Fruit fly (Drosophila melanogaster) whole organism, embryonic: ENCODE results near the gene CG16717.

ENCODE experiments used
- Adf1 ChIP-seq: fragments of 200-800 bp; sonication (Bioruptor generic); IDR thresholded peaks from 2 replicates; pipeline ENCODE4 v1.3.6; 2022; ENCODE audit warnings: missing biosample characterization, missing genetic modification characterization
- Atf-2 ChIP-seq: fragments of 200-800 bp; sonication (Bioruptor generic); optimal IDR thresholded peaks from 2 replicates; lab custom pipeline; 2016; ENCODE audit warnings: missing biosample characterization, missing genetic modification characterization
- CG10543 ChIP-seq: fragments of 200-800 bp; sonication (Bioruptor generic); optimal IDR thresholded peaks from 3 replicates; lab custom pipeline; 2017; ENCODE audit warnings: missing biosample characterization, mild to moderate bottlenecking, missing genetic modification characterization, moderate library complexity
- CG11696 ChIP-seq: fragments of 200-800 bp; sonication (Bioruptor generic); IDR thresholded peaks from 2 replicates; pipeline ENCODE4 v1.3.6; 2022; ENCODE audit warnings: missing biosample characterization, missing genetic modification characterization
- CG12219 ChIP-seq: fragments of 200-800 bp; sonication (Bioruptor generic); optimal IDR thresholded peaks from 3 replicates; lab custom pipeline; 2018; ENCODE audit warnings: missing biosample characterization, mild to moderate bottlenecking, missing genetic modification characterization
- CG12744 ChIP-seq: fragments of 200-800 bp; sonication (Bioruptor generic); optimal IDR thresholded peaks from 2 replicates; lab custom pipeline; 2016; ENCODE audit warnings: missing biosample characterization, missing genetic modification characterization
- CG1602 ChIP-seq: fragments of 200-800 bp; sonication (Bioruptor generic); optimal IDR thresholded peaks from 3 replicates; lab custom pipeline; 2016; ENCODE audit warnings: missing biosample characterization, missing genetic modification characterization
- CG18262 ChIP-seq: fragments of 200-800 bp; optimal IDR thresholded peaks from 3 replicates; lab custom pipeline; 2019; ENCODE audit warnings: missing biosample characterization, mild to moderate bottlenecking, missing genetic modification characterization, moderate library complexity
- CG2678 ChIP-seq: fragments of 200-800 bp; sonication (Bioruptor generic); optimal IDR thresholded peaks from 3 replicates; lab custom pipeline; 2019; ENCODE audit warnings: missing biosample characterization, mild to moderate bottlenecking, missing genetic modification characterization, moderate library complexity
- CG2875 ChIP-seq: fragments of 200-800 bp; sonication (Bioruptor generic); optimal IDR thresholded peaks from 2 replicates; lab custom pipeline; 2017; ENCODE audit warnings: missing biosample characterization, mild to moderate bottlenecking, missing genetic modification characterization, missing genetic modification reagents
- CG32772 ChIP-seq: fragments of 200-800 bp; sonication (Bioruptor generic); IDR thresholded peaks from 2 replicates; pipeline ENCODE4 v1.3.6; 2022; ENCODE audit warnings: missing biosample characterization, missing genetic modification characterization
- CG6791 ChIP-seq: fragments of 200-800 bp; sonication (Bioruptor generic); IDR thresholded peaks from 3 replicates; pipeline ENCODE4 v1.3.6; 2022; ENCODE audit warnings: missing biosample characterization, missing genetic modification characterization; ENCODE audit not compliant: partially characterized antibody
- CG6813 ChIP-seq: fragments of 200-800 bp; sonication (Bioruptor generic); optimal IDR thresholded peaks from 2 replicates; lab custom pipeline; 2017; ENCODE audit warnings: missing biosample characterization, missing genetic modification characterization, mild to moderate bottlenecking, moderate library complexity, missing genetic modification reagents
- CG7963 ChIP-seq: fragments of 200-800 bp; sonication (Bioruptor generic); IDR thresholded peaks from 3 replicates; pipeline ENCODE4 v1.3.6; 2022; ENCODE audit warnings: missing biosample characterization, missing genetic modification characterization; ENCODE audit not compliant: partially characterized antibody
- CG8924 ChIP-seq: fragments of 200-800 bp; optimal IDR thresholded peaks from 3 replicates; lab custom pipeline; 2019; ENCODE audit warnings: missing biosample characterization, mild to moderate bottlenecking, missing genetic modification characterization, moderate library complexity
- CG9727 ChIP-seq: fragments of 200-800 bp; sonication (Bioruptor generic); optimal IDR thresholded peaks from 3 replicates; lab custom pipeline; 2017; ENCODE audit warnings: missing biosample characterization, mild to moderate bottlenecking, missing genetic modification characterization
- CG9797 ChIP-seq: fragments of 200-800 bp; sonication (Bioruptor generic); optimal IDR thresholded peaks from 3 replicates; lab custom pipeline; 2018; ENCODE audit warnings: missing biosample characterization, mild to moderate bottlenecking, missing genetic modification characterization
- Camta ChIP-seq: fragments of 200-800 bp; sonication (Bioruptor generic); optimal IDR thresholded peaks from 2 replicates; lab custom pipeline; 2016; ENCODE audit warnings: missing biosample characterization, missing genetic modification characterization
- CoRest ChIP-seq: fragments of 200-800 bp; sonication (Bioruptor generic); optimal IDR thresholded peaks from 3 replicates; lab custom pipeline; 2018; ENCODE audit warnings: missing biosample characterization, mild to moderate bottlenecking, missing genetic modification characterization, moderate library complexity
- CrebB ChIP-seq: fragments of 200-800 bp; sonication (Bioruptor generic); optimal IDR thresholded peaks from 3 replicates; lab custom pipeline; 2018; ENCODE audit warnings: missing biosample characterization, mild to moderate bottlenecking, missing genetic modification characterization
- Dbx ChIP-seq: fragments of 200-800 bp; sonication (Bioruptor generic); IDR thresholded peaks from 3 replicates; pipeline ENCODE4 v1.3.6; 2022; ENCODE audit warnings: missing biosample characterization, missing genetic modification characterization
- Dip3 ChIP-seq: fragments of 200-800 bp; sonication (Bioruptor generic); optimal IDR thresholded peaks from 3 replicates; lab custom pipeline; 2016; ENCODE audit warnings: missing biosample characterization, missing genetic modification characterization
- Gug ChIP-seq: fragments of 200-800 bp; sonication (Bioruptor generic); IDR thresholded peaks from 4 replicates; pipeline ENCODE4 v1.3.6; 2022; ENCODE audit warnings: missing biosample characterization, missing genetic modification characterization
- HLH4C ChIP-seq: fragments of 200-800 bp; sonication (Bioruptor generic); IDR thresholded peaks from 3 replicates; pipeline ENCODE4 v1.3.6; 2022; ENCODE audit warnings: missing biosample characterization, missing genetic modification characterization; ENCODE audit not compliant: partially characterized antibody
- HmgZ ChIP-seq: fragments of 200-800 bp; sonication (Bioruptor generic); optimal IDR thresholded peaks from 2 replicates; lab custom pipeline; 2018; ENCODE audit warnings: missing biosample characterization, mild to moderate bottlenecking, missing genetic modification characterization
- Hr78 ChIP-seq, 2 experiments: fragments of 200-800 bp in 1 of 2; fragments of >200 bp in 1 of 2; sonication (Bioruptor generic) in 1 of 2; optimal IDR thresholded peaks; 2 replicates each; lab custom pipeline; 2017 to 2019; ENCODE audit warnings: missing biosample characterization in 2 of 2, missing genetic modification characterization in 2 of 2, mild to moderate bottlenecking in 1 of 2, moderate library complexity in 1 of 2
- Mes4 ChIP-seq: fragments of 200-800 bp; sonication (Bioruptor generic); optimal IDR thresholded peaks from 2 replicates; lab custom pipeline; 2016; ENCODE audit warnings: missing biosample characterization, missing genetic modification characterization
- NC2α ChIP-seq: fragments of 200-800 bp; sonication (Bioruptor generic); optimal IDR thresholded peaks from 2 replicates; lab custom pipeline; 2016; ENCODE audit warnings: missing biosample characterization, missing genetic modification characterization
- Optix ChIP-seq: fragments of 200-800 bp; sonication (Bioruptor generic); IDR thresholded peaks from 3 replicates; pipeline ENCODE4 v1.3.6; 2022; ENCODE audit warnings: missing biosample characterization, missing genetic modification characterization
- Sox100B ChIP-seq: fragments of 200-800 bp; sonication (Bioruptor generic); optimal IDR thresholded peaks from 3 replicates; lab custom pipeline; 2018; ENCODE audit warnings: missing biosample characterization, mild to moderate bottlenecking, missing genetic modification characterization
- Tbp ChIP-seq: fragments of >200 bp; optimal IDR thresholded peaks from 2 replicates; lab custom pipeline; 2018; ENCODE audit warnings: missing biosample characterization, missing genetic modification characterization
- ab ChIP-seq: fragments of 200-800 bp; sonication (Bioruptor generic); optimal IDR thresholded peaks from 2 replicates; lab custom pipeline; 2016; ENCODE audit warnings: missing biosample characterization, missing genetic modification characterization
- az2 ChIP-seq: fragments of 200-800 bp; sonication (Bioruptor generic); optimal IDR thresholded peaks from 3 replicates; lab custom pipeline; 2016; ENCODE audit warnings: missing biosample characterization, missing genetic modification characterization
- chn ChIP-seq: fragments of 200-800 bp; sonication (Bioruptor generic); optimal IDR thresholded peaks from 2 replicates; lab custom pipeline; 2016; ENCODE audit warnings: missing biosample characterization, missing genetic modification characterization
- crol ChIP-seq: fragments of 200-800 bp; sonication (Bioruptor generic); IDR thresholded peaks from 2 replicates; pipeline ENCODE4 v1.3.6; 2022; ENCODE audit warnings: missing biosample characterization, missing genetic modification characterization
- dati ChIP-seq: fragments of 200-800 bp; sonication (Bioruptor generic); IDR thresholded peaks from 2 replicates; pipeline ENCODE4 v1.3.6; 2022; ENCODE audit warnings: missing biosample characterization, missing genetic modification characterization
- ems ChIP-seq: fragments of 200-800 bp; sonication (Bioruptor generic); optimal IDR thresholded peaks from 3 replicates; lab custom pipeline; 2016; ENCODE audit warnings: missing biosample characterization, missing genetic modification characterization
- exex ChIP-seq: fragments of 200-800 bp; sonication (Bioruptor generic); optimal IDR thresholded peaks from 4 replicates; lab custom pipeline; 2018; ENCODE audit warnings: missing biosample characterization, mild to moderate bottlenecking, missing genetic modification characterization, moderate library complexity
- gfzf ChIP-seq: fragments of 200-800 bp; sonication (Bioruptor generic); optimal IDR thresholded peaks from 2 replicates; lab custom pipeline; 2016; ENCODE audit warnings: missing biosample characterization, mild to moderate bottlenecking, missing genetic modification characterization, moderate library complexity
- hb ChIP-seq: fragments of 200-800 bp; sonication (Bioruptor generic); IDR thresholded peaks from 3 replicates; pipeline ENCODE4 v1.3.6; 2022; ENCODE audit warnings: missing biosample characterization, missing genetic modification characterization; ENCODE audit not compliant: partially characterized antibody
- hbn ChIP-seq: fragments of 200-800 bp; sonication (Bioruptor generic); IDR thresholded peaks from 2 replicates; pipeline ENCODE4 v1.3.6; 2022; ENCODE audit warnings: missing biosample characterization, missing genetic modification characterization; ENCODE audit not compliant: partially characterized antibody
- her ChIP-seq: fragments of 200-800 bp; sonication (Bioruptor generic); optimal IDR thresholded peaks from 2 replicates; lab custom pipeline; 2016; ENCODE audit warnings: missing biosample characterization, missing genetic modification characterization
- hth ChIP-seq: fragments of >200 bp; optimal IDR thresholded peaks from 2 replicates; lab custom pipeline; 2017; ENCODE audit warnings: inconsistent platforms
- kay ChIP-seq: fragments of 200-800 bp; sonication (Bioruptor generic); optimal IDR thresholded peaks from 2 replicates; lab custom pipeline; 2016; ENCODE audit warnings: missing biosample characterization, missing genetic modification characterization
- klu ChIP-seq: fragments of 200-800 bp; sonication (Bioruptor generic); IDR thresholded peaks from 2 replicates; pipeline ENCODE4 v1.3.6; 2022; ENCODE audit warnings: missing biosample characterization, missing genetic modification characterization
- maf-S ChIP-seq: fragments of 200-800 bp; sonication (Bioruptor generic); optimal IDR thresholded peaks from 2 replicates; lab custom pipeline; 2016; ENCODE audit warnings: missing biosample characterization, missing genetic modification characterization
- org-1 ChIP-seq: fragments of 200-800 bp; sonication (Bioruptor generic); optimal IDR thresholded peaks from 2 replicates; lab custom pipeline; 2017; ENCODE audit warnings: missing biosample characterization, missing genetic modification characterization
- p53 ChIP-seq: fragments of 200-800 bp; sonication (Bioruptor generic); optimal IDR thresholded peaks from 2 replicates; lab custom pipeline; 2016; ENCODE audit warnings: missing biosample characterization, missing genetic modification characterization
- sens-2 ChIP-seq: fragments of 200-800 bp; sonication (Bioruptor generic); IDR thresholded peaks from 2 replicates; pipeline ENCODE4 v1.3.6; 2022; ENCODE audit warnings: missing biosample characterization, missing genetic modification characterization
- unpg ChIP-seq: fragments of 200-800 bp; sonication (Bioruptor generic); optimal IDR thresholded peaks from 3 replicates; lab custom pipeline; 2018; ENCODE audit warnings: missing biosample characterization, mild to moderate bottlenecking, missing genetic modification characterization, moderate library complexity
- vfl ChIP-seq: fragments of 200-800 bp; sonication (Bioruptor generic); optimal IDR thresholded peaks from 2 replicates; lab custom pipeline; 2016; ENCODE audit warnings: missing biosample characterization, missing genetic modification characterization
- zf30C ChIP-seq: fragments of 200-800 bp; sonication (Bioruptor generic); optimal IDR thresholded peaks from 3 replicates; lab custom pipeline; 2018; ENCODE audit warnings: missing biosample characterization, mild to moderate bottlenecking, missing genetic modification characterization

CG16717 gene

dm6 chr3L:9718929-9719328 lies 39.9 kb downstream of the CG16717 start, which contains the start of the genes CG18178 and CG14174 (continued):
- TF ChIP-seq zf30C: no peak
- TF ChIP-seq CG9797 (GFP tag; lab: Kevin White, UChicago): peak; percentile 64
- TF ChIP-seq CG9727: peak; percentile 56
- no peak for TF ChIP-seq Adf1 (GFP tag; lab: Robert Waterston, UW)
- TF ChIP-seq CG6791 (GFP tag; lab: Robert Waterston, UW): no peak
- TF ChIP-seq Dbx (GFP tag; lab: Robert Waterston, UW): peak; percentile 70; the same call in 2 of the 3 replicates
- peak; percentile 80 for TF ChIP-seq CG8924
- no peak for TF ChIP-seq Dip3 (GFP tag; lab: Kevin White, UChicago)
- TF ChIP-seq CoRest (tag; lab: Kevin White, UChicago): peak; percentile 87
- TF ChIP-seq ems (GFP tag; lab: Kevin White, UChicago): no peak
- TF ChIP-seq Camta (GFP tag; lab: Kevin White, UChicago): no peak
- TF ChIP-seq CG2875 (GFP tag; lab: Kevin White, UChicago): no peak
- no peak for TF ChIP-seq crol (GFP tag; lab: Robert Waterston, UW)
- no peak for TF ChIP-seq HLH4C (GFP tag; lab: Robert Waterston, UW)
- no peak for TF ChIP-seq p53 (GFP tag; lab: Kevin White, UChicago)
- TF ChIP-seq gfzf (GFP tag; lab: Kevin White, UChicago): peak; percentile 58
- no peak for TF ChIP-seq Mes4 (GFP tag; lab: Kevin White, UChicago)
- no peak for TF ChIP-seq CG32772 (GFP tag; lab: Robert Waterston, UW)
- no peak for TF ChIP-seq chn (GFP tag; lab: Kevin White, UChicago)
- peak; percentile 64 for TF ChIP-seq az2
- no peak for TF ChIP-seq CG12744 (GFP tag; lab: Kevin White, UChicago)
- peak; percentile 26 for TF ChIP-seq CG12219 (GFP tag; lab: Kevin White, UChicago)
- TF ChIP-seq org-1 (GFP tag; lab: Kevin White, UChicago): no peak
- no peak for TF ChIP-seq NC2α (GFP tag; lab: Kevin White, UChicago)
- no peak for TF ChIP-seq sens-2
- TF ChIP-seq vfl (GFP tag; lab: Kevin White, UChicago): no peak
- no peak; the same call in 1 of the 2 replicates for TF ChIP-seq klu (GFP tag; lab: Robert Waterston, UW)
- no peak for TF ChIP-seq Optix (GFP tag; lab: Robert Waterston, UW)
- TF ChIP-seq CG18262 (tag; lab: Kevin White, UChicago): peak; percentile 78
- no peak for TF ChIP-seq maf-S
- TF ChIP-seq ab (GFP tag; lab: Kevin White, UChicago): no peak
- TF ChIP-seq CG2678 (tag; lab: Kevin White, UChicago): peak; percentile 74
- no peak for TF ChIP-seq hb (GFP tag; lab: Robert Waterston, UW)
- TF ChIP-seq her (GFP tag; lab: Kevin White, UChicago): no peak
- peak; percentile 69 for TF ChIP-seq CG10543 (GFP tag; lab: Kevin White, UChicago)
- TF ChIP-seq dati (GFP tag; lab: Robert Waterston, UW): no peak
- peak; percentile 22; the same call in 1 of the 2 replicates for TF ChIP-seq hbn
- peak; percentile 73 for TF ChIP-seq Sox100B (GFP tag; lab: Kevin White, UChicago)
- peak; percentile 22 for TF ChIP-seq exex (tag; lab: Kevin White, UChicago)
- TF ChIP-seq hth: no peak
- TF ChIP-seq kay: peak; percentile 39
- TF ChIP-seq CG1602: peak; percentile 71
- no peak for TF ChIP-seq Atf-2 (GFP tag; lab: Kevin White, UChicago)
- TF ChIP-seq Tbp: no peak
- peak; percentile 14 for TF ChIP-seq CrebB (tag; lab: Kevin White, UChicago)
- TF ChIP-seq unpg (GFP tag; lab: Kevin White, UChicago): peak; percentile 56
- TF ChIP-seq CG6813 (GFP tag; lab: Kevin White, UChicago): no peak
- TF ChIP-seq Hr78 (GFP tag; optimal IDR thresholded peaks at IDR 0.05; lab: Kevin White, UChicago): no peak
- TF ChIP-seq CG7963 (GFP tag; lab: Robert Waterston, UW): no peak
- TF ChIP-seq CG11696 (GFP tag; lab: Robert Waterston, UW): no peak
- TF ChIP-seq HmgZ (tag; lab: Kevin White, UChicago): peak; percentile 75
- TF ChIP-seq Gug: peak; percentile 13; the same call in 1 of the 4 replicates
